Fruit fly (Drosophila melanogaster) whole organism, embryonic: Measurements from ENCODE around the gene Xe7.

Experiments used
- Abd-B ChIP-seq: fragments of 200-800 bp; sonication (Bioruptor generic); optimal IDR thresholded peaks from 2 replicates; lab custom pipeline; 2018; ENCODE audit warnings: missing biosample characterization, mild to moderate bottlenecking, missing genetic modification characterization, moderate library complexity
- Atf3 ChIP-seq: fragments of 200-800 bp; sonication (Bioruptor generic); optimal IDR thresholded peaks from 3 replicates; lab custom pipeline; 2016; ENCODE audit warnings: missing biosample characterization, missing genetic modification characterization
- Awh ChIP-seq: fragments of 200-800 bp; sonication (Bioruptor generic); IDR thresholded peaks from 2 replicates; pipeline ENCODE4, ENCODE4 v1.3.6; 2022; ENCODE audit warnings: missing biosample characterization, missing genetic modification characterization
- B-H1 ChIP-seq: fragments of 200-800 bp; sonication (Bioruptor generic); IDR thresholded peaks from 3 replicates; pipeline ENCODE4 v1.3.6; 2022; ENCODE audit warnings: missing biosample characterization, missing genetic modification characterization
- B-H2 ChIP-seq: fragments of 200-800 bp; sonication (Bioruptor generic); optimal IDR thresholded peaks from 2 replicates; lab custom pipeline; 2018; ENCODE audit warnings: missing biosample characterization, mild to moderate bottlenecking, missing genetic modification characterization
- CG1024 ChIP-seq: fragments of 200-800 bp; sonication (Bioruptor generic); IDR thresholded peaks from 2 replicates; pipeline ENCODE4 v1.3.6; 2022; ENCODE audit warnings: missing biosample characterization, missing genetic modification characterization
- CG13424 ChIP-seq: fragments of 200-800 bp; sonication (Bioruptor generic); optimal IDR thresholded peaks from 2 replicates; lab custom pipeline; 2019; ENCODE audit warnings: missing biosample characterization, mild to moderate bottlenecking, missing genetic modification characterization, moderate library complexity
- CG14860 ChIP-seq: fragments of 200-800 bp; sonication (Bioruptor generic); IDR thresholded peaks from 3 replicates; pipeline ENCODE4 v1.3.6; 2022; ENCODE audit warnings: missing biosample characterization, missing genetic modification characterization; ENCODE audit not compliant: partially characterized antibody
- CG16779 ChIP-seq: fragments of 200-800 bp; sonication (Bioruptor generic); IDR thresholded peaks from 2 replicates; pipeline ENCODE4 v1.3.6; 2022; ENCODE audit warnings: missing biosample characterization, missing genetic modification characterization
- CG16813 ChIP-seq: fragments of 200-800 bp; sonication (Bioruptor generic); IDR thresholded peaks from 3 replicates; pipeline ENCODE4 v1.3.6; 2022; ENCODE audit warnings: missing biosample characterization, missing genetic modification characterization; ENCODE audit not compliant: partially characterized antibody
- CG2129 ChIP-seq: fragments of 200-800 bp; sonication (Bioruptor generic); IDR thresholded peaks from 2 replicates; pipeline ENCODE4 v1.3.6; 2022; ENCODE audit warnings: missing biosample characterization, missing genetic modification characterization; ENCODE audit not compliant: partially characterized antibody
- CG42726 ChIP-seq: fragments of 200-800 bp; sonication (Bioruptor generic); IDR thresholded peaks from 2 replicates; pipeline ENCODE4 v1.3.6; 2022; ENCODE audit warnings: missing biosample characterization, missing genetic modification characterization; ENCODE audit not compliant: partially characterized antibody
- CG4360 ChIP-seq: fragments of 200-800 bp; sonication (Bioruptor generic); IDR thresholded peaks from 2 replicates; pipeline ENCODE4 v1.3.6; 2022; ENCODE audit warnings: missing biosample characterization, missing genetic modification characterization
- CG4404 ChIP-seq: fragments of 200-800 bp; sonication (Bioruptor generic); IDR thresholded peaks from 2 replicates; pipeline ENCODE4 v1.3.6; 2022; ENCODE audit warnings: missing biosample characterization, missing genetic modification characterization
- CG7839 ChIP-seq: fragments of 200-800 bp; sonication (Bioruptor generic); optimal IDR thresholded peaks from 3 replicates; lab custom pipeline; 2018; ENCODE audit warnings: missing biosample characterization, mild to moderate bottlenecking, missing genetic modification characterization, moderate library complexity
- CG7928 ChIP-seq: fragments of 200-800 bp; sonication (Bioruptor generic); optimal IDR thresholded peaks from 2 replicates; lab custom pipeline; 2017; ENCODE audit warnings: missing biosample characterization, mild to moderate bottlenecking, missing genetic modification characterization
- CG8089 ChIP-seq: fragments of 200-800 bp; sonication (Bioruptor generic); optimal IDR thresholded peaks from 3 replicates; lab custom pipeline; 2016; ENCODE audit warnings: missing biosample characterization, missing genetic modification characterization
- CG9215 ChIP-seq: fragments of 200-800 bp; sonication (Bioruptor generic); IDR thresholded peaks from 2 replicates; pipeline ENCODE4 v1.3.6; 2022; ENCODE audit warnings: missing biosample characterization, missing genetic modification characterization
- D19A ChIP-seq: fragments of 200-800 bp; optimal IDR thresholded peaks from 3 replicates; lab custom pipeline; 2019; ENCODE audit warnings: missing biosample characterization, mild to moderate bottlenecking, missing genetic modification characterization, moderate library complexity
- Deaf1 ChIP-seq: fragments of 200-800 bp; optimal IDR thresholded peaks from 3 replicates; lab custom pipeline; 2019; ENCODE audit warnings: missing biosample characterization, mild to moderate bottlenecking, missing genetic modification characterization, moderate library complexity
- ERR ChIP-seq: fragments of 200-800 bp; sonication (Bioruptor generic); optimal IDR thresholded peaks from 2 replicates; lab custom pipeline; 2016; ENCODE audit warnings: missing biosample characterization, missing genetic modification characterization
- Hand ChIP-seq: fragments of 200-800 bp; sonication (Bioruptor generic); optimal IDR thresholded peaks from 2 replicates; lab custom pipeline; 2017; ENCODE audit warnings: mild to moderate bottlenecking, missing biosample characterization, missing genetic modification reagents, missing genetic modification characterization
- Lhr ChIP-seq: fragments of 200-800 bp; sonication (Bioruptor generic); optimal IDR thresholded peaks from 3 replicates; lab custom pipeline; 2017; ENCODE audit warnings: mild to moderate bottlenecking, missing biosample characterization, missing genetic modification reagents, missing genetic modification characterization
- NFAT ChIP-seq: fragments of 200-800 bp; sonication (Bioruptor generic); IDR thresholded peaks from 2 replicates; pipeline ENCODE4 v1.3.6; 2022; ENCODE audit warnings: missing biosample characterization, missing genetic modification characterization
- Optix ChIP-seq: fragments of 200-800 bp; sonication (Bioruptor generic); IDR thresholded peaks from 3 replicates; pipeline ENCODE4 v1.3.6; 2022; ENCODE audit warnings: missing biosample characterization, missing genetic modification characterization
- Pdp1 ChIP-seq, 2 experiments: fragments of 200-800 bp; sonication (Bioruptor generic); optimal IDR thresholded peaks; 3 replicates each; lab custom pipeline; 2016; ENCODE audit warnings: missing biosample characterization in 2 of 2, missing genetic modification characterization in 2 of 2, mild to moderate bottlenecking in 1 of 2, moderate library complexity in 1 of 2
- Six4 ChIP-seq: fragments of 200-800 bp; sonication (Bioruptor generic); optimal IDR thresholded peaks from 2 replicates; lab custom pipeline; 2016; ENCODE audit warnings: missing biosample characterization, missing genetic modification characterization
- Stat92E ChIP-seq, 3 experiments: fragments of >200 bp in 2 of 3; fragments of 200-800 bp in 1 of 3; sonication (Bioruptor generic) in 1 of 3; optimal IDR thresholded peaks; 2 replicates each; lab custom pipeline; 2017 to 2019; ENCODE audit warnings: missing biosample characterization in 3 of 3, missing genetic modification characterization in 3 of 3, mild to moderate bottlenecking in 1 of 3, moderate library complexity in 1 of 3
- Vsx1 ChIP-seq: fragments of 200-800 bp; sonication (Bioruptor generic); optimal IDR thresholded peaks from 2 replicates; lab custom pipeline; 2017; ENCODE audit warnings: missing biosample characterization, mild to moderate bottlenecking, missing genetic modification characterization, missing genetic modification reagents
- YL-1 ChIP-seq: fragments of 200-800 bp; sonication (Bioruptor generic); optimal IDR thresholded peaks from 3 replicates; lab custom pipeline; 2017; ENCODE audit warnings: missing biosample characterization, mild to moderate bottlenecking, missing genetic modification characterization
- ab ChIP-seq: fragments of 200-800 bp; sonication (Bioruptor generic); optimal IDR thresholded peaks from 2 replicates; lab custom pipeline; 2016; ENCODE audit warnings: missing biosample characterization, missing genetic modification characterization
- amos ChIP-seq: fragments of 200-800 bp; sonication (Bioruptor generic); IDR thresholded peaks from 2 replicates; pipeline ENCODE4 v1.3.6; 2022; ENCODE audit warnings: missing biosample characterization, missing genetic modification characterization; ENCODE audit not compliant: partially characterized antibody
- cato ChIP-seq: fragments of 200-800 bp; sonication (Bioruptor generic); optimal IDR thresholded peaks from 2 replicates; lab custom pipeline; 2016; ENCODE audit warnings: missing biosample characterization, missing genetic modification characterization, borderline replicate concordance
- croc ChIP-seq: fragments of 200-800 bp; sonication (Bioruptor generic); conservative IDR thresholded peaks from 3 replicates; pipeline ENCODE4 v1.3.6; 2022; ENCODE audit warnings: missing biosample characterization, missing genetic modification characterization
- en ChIP-seq: fragments of 200-800 bp; sonication (Bioruptor generic); optimal IDR thresholded peaks from 2 replicates; lab custom pipeline; 2016; ENCODE audit warnings: missing biosample characterization, missing genetic modification characterization
- fu2 ChIP-seq: fragments of 200-800 bp; sonication (Bioruptor generic); optimal IDR thresholded peaks from 2 replicates; lab custom pipeline; 2016; ENCODE audit warnings: missing biosample characterization, missing genetic modification characterization
- gsb-n ChIP-seq: fragments of 200-800 bp; sonication (Bioruptor generic); optimal IDR thresholded peaks from 3 replicates; lab custom pipeline; 2018; ENCODE audit warnings: missing biosample characterization, mild to moderate bottlenecking, missing genetic modification characterization
- inv ChIP-seq: fragments of 200-800 bp; sonication (Bioruptor generic); IDR thresholded peaks from 2 replicates; pipeline ENCODE4 v1.3.6; 2022; ENCODE audit warnings: missing biosample characterization, missing genetic modification characterization; ENCODE audit not compliant: partially characterized antibody
- jigr1 ChIP-seq: fragments of 200-800 bp; sonication (Bioruptor generic); IDR thresholded peaks from 3 replicates; pipeline ENCODE4 v1.3.6; 2022; ENCODE audit warnings: missing biosample characterization, missing genetic modification characterization
- jing ChIP-seq: fragments of 200-800 bp; sonication (Bioruptor generic); optimal IDR thresholded peaks from 2 replicates; lab custom pipeline; 2018; ENCODE audit warnings: missing biosample characterization, mild to moderate bottlenecking, missing genetic modification characterization
- jumu ChIP-seq: fragments of 200-800 bp; sonication (Bioruptor generic); optimal IDR thresholded peaks from 3 replicates; lab custom pipeline; 2016; ENCODE audit warnings: missing biosample characterization, missing genetic modification characterization
- kah ChIP-seq: fragments of 200-800 bp; sonication (Bioruptor generic); optimal IDR thresholded peaks from 2 replicates; lab custom pipeline; 2018; ENCODE audit warnings: missing biosample characterization, mild to moderate bottlenecking, missing genetic modification characterization
- kay ChIP-seq: fragments of 200-800 bp; sonication (Bioruptor generic); optimal IDR thresholded peaks from 2 replicates; lab custom pipeline; 2016; ENCODE audit warnings: missing biosample characterization, missing genetic modification characterization
- kni ChIP-seq: fragments of 200-800 bp; sonication (Bioruptor generic); optimal IDR thresholded peaks from 3 replicates; lab custom pipeline; 2017; ENCODE audit warnings: mild to moderate bottlenecking, missing biosample characterization, missing genetic modification reagents, missing genetic modification characterization
- lbe ChIP-seq: fragments of 200-800 bp; sonication (Bioruptor generic); optimal IDR thresholded peaks from 2 replicates; lab custom pipeline; 2016; ENCODE audit warnings: missing biosample characterization, mild to moderate bottlenecking, missing genetic modification characterization
- mld ChIP-seq: fragments of 200-800 bp; sonication (Bioruptor generic); IDR thresholded peaks from 3 replicates; pipeline ENCODE4 v1.3.6; 2022; ENCODE audit warnings: missing biosample characterization, missing genetic modification characterization; ENCODE audit not compliant: partially characterized antibody
- nom ChIP-seq: fragments of 200-800 bp; sonication (Bioruptor generic); optimal IDR thresholded peaks from 2 replicates; lab custom pipeline; 2017; ENCODE audit warnings: missing biosample characterization, missing genetic modification characterization, mild to moderate bottlenecking, moderate library complexity, missing genetic modification reagents

Gene Xe7

DNA sequence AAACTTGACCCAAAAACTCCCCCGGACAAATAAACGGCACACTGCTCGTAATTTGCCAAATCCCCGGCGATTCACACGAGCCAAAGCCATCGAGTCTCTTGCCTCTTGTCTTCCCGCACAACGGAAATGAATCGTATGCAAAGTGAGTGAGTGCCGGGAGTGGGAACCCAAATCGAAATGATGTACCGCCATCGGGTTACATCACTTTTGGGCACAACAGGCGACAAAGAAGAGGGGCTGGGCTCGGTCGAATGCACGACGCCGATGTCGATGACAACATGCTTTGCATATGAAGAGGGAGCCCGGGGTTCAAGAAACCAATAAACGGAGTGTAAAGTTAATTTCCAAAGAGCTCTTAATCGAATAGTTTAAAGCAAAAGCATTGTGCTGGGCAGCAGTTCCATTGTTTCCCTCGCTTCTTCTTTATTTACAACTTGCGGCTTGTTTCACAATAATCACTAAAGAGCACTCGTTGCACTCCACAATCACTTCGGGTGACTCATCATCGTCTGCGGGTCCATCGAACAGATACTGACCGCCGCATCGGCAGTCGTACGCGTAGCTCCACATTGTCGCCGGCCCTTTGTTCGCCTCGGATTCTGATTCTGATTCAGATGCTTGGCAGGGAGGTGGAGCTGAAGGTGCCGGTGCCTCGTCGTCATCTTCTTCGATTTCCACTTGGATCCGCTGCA, 47.3 kb downstream of the Xe7 start (continued):
- TF ChIP-seq Stat92E (GFP tag; optimal IDR thresholded peaks at IDR 0.05; lab: Kevin White, UChicago) = no peak
- TF ChIP-seq ERR (GFP tag; lab: Kevin White, UChicago) = no peak
- TF ChIP-seq croc (GFP tag; lab: Robert Waterston, UW) = no peak
- no peak for TF ChIP-seq lbe (GFP tag; lab: Kevin White, UChicago)
- TF ChIP-seq CG14860 = 0 out of 3 replicates have a peak, but pooled peaks have one; percentile 19
- peak; percentile 24 for TF ChIP-seq Deaf1 (tag; lab: Kevin White, UChicago)
- TF ChIP-seq NFAT (GFP tag; lab: Robert Waterston, UW) = no peak
- no peak for TF ChIP-seq B-H1 (GFP tag; lab: Robert Waterston, UW)
- TF ChIP-seq CG4404 (GFP tag; lab: Robert Waterston, UW) = no peak
- peak; percentile 43 for TF ChIP-seq kni
- no peak for TF ChIP-seq YL-1 (GFP tag; lab: Kevin White, UChicago)
- no peak for TF ChIP-seq CG16779 (GFP tag; lab: Robert Waterston, UW)
- no peak for TF ChIP-seq jumu (GFP tag; lab: Kevin White, UChicago)
- peak; percentile 8 for TF ChIP-seq kay (GFP tag; lab: Kevin White, UChicago)
- peak in 1 of 2 experiments; percentile 69 for TF ChIP-seq Pdp1 (GFP tag; optimal IDR thresholded peaks at IDR 0.05; lab: Kevin White, UChicago)
- TF ChIP-seq jigr1 (GFP tag; lab: Robert Waterston, UW) = no peak
- peak; percentile 95 for TF ChIP-seq nom (GFP tag; lab: Kevin White, UChicago)
- 0 out of 3 replicates have a peak, but pooled peaks have one; percentile 17 for TF ChIP-seq mld (GFP tag; lab: Robert Waterston, UW)
- TF ChIP-seq B-H2 (GFP tag; lab: Kevin White, UChicago) = no peak
- TF ChIP-seq Six4 = no peak
- no peak for TF ChIP-seq Hand (GFP tag; lab: Kevin White, UChicago)
- no peak for TF ChIP-seq Lhr

DNA sequence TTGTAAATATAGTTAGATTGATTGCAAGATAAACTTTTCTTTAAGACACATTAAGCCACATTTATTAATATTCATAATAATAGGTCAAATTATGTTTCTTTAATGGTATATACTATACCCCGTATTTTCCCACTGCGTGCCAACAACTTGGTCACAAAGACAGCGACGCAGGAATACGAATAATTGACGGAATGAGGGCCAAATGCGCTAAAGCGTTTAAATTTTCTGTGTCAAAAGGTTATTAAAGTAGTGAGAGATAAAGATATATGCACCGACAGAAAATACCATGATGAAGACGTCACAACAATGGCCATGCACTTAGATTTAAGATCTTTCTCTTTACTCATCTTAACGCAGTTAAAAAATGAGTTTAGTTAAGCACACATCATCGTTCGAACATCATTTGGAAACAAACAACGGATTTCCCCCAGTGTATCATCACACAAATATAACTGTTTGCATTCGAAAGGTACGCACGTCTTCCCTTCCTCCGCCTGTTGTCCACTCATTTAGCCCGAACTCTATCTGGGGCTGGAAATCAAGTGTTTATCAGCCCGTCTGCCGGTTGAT, 48.7 kb downstream of the Xe7 start:
- peak; percentile 71; the same call in 2 of the 3 replicates for TF ChIP-seq Optix
- TF ChIP-seq jing (GFP tag; lab: Kevin White, UChicago) = peak; percentile 37
- TF ChIP-seq cato (GFP tag; lab: Kevin White, UChicago) = peak; percentile 42
- TF ChIP-seq amos (GFP tag; lab: Robert Waterston, UW) = no peak
- TF ChIP-seq CG4360 (GFP tag; lab: Robert Waterston, UW) = 0 out of 2 replicates have a peak, but pooled peaks have one; percentile 24
- peak; percentile 54 for TF ChIP-seq CG8089
- peak; percentile 69 for TF ChIP-seq CG1024 (GFP tag; lab: Robert Waterston, UW)
- TF ChIP-seq Awh (GFP tag; lab: Robert Waterston, UW) = peak; percentile 64; the same call in 1 of the 2 replicates
- no peak for TF ChIP-seq kah
- no peak for TF ChIP-seq CG9215
- TF ChIP-seq D19A = peak; percentile 61
- no peak for TF ChIP-seq CG16813 (GFP tag; lab: Robert Waterston, UW)
- peak; percentile 71 for TF ChIP-seq Abd-B (GFP tag; lab: Kevin White, UChicago)
- TF ChIP-seq Vsx1 (GFP tag; lab: Kevin White, UChicago) = peak; percentile 9
- no peak for TF ChIP-seq inv
- TF ChIP-seq CG2129 (GFP tag; lab: Robert Waterston, UW) = no peak
- peak; percentile 60 for TF ChIP-seq CG13424
- peak; percentile 42 for TF ChIP-seq gsb-n
- peak; percentile 48 for TF ChIP-seq ab (GFP tag; lab: Kevin White, UChicago)
- no peak for TF ChIP-seq CG7928
- peak; percentile 49 for TF ChIP-seq en
- TF ChIP-seq Atf3 (GFP tag; lab: Kevin White, UChicago) = peak; percentile 21
- TF ChIP-seq CG7839 (tag; lab: Kevin White, UChicago) = peak; percentile 72
- peak; percentile 44 for TF ChIP-seq fu2
- no peak for TF ChIP-seq CG42726 (GFP tag; lab: Robert Waterston, UW)
